Worm (Caenorhabditis elegans): ENCODE measurements around the gene nac-2.

- TF ChIP-seq ama-1 (optimal IDR thresholded peaks at IDR 0.05) (no peak), pha-4 (tag; optimal IDR thresholded peaks at IDR 0.05) (no peak)
Measured at ce11 chrIII:9010047-9010446, 33.1 kb downstream of the nac-2 start, which contains the start of gene F59B2.8.
